Worm (Caenorhabditis elegans): ENCODE measurements around the gene F41E7.7.

DNA sequence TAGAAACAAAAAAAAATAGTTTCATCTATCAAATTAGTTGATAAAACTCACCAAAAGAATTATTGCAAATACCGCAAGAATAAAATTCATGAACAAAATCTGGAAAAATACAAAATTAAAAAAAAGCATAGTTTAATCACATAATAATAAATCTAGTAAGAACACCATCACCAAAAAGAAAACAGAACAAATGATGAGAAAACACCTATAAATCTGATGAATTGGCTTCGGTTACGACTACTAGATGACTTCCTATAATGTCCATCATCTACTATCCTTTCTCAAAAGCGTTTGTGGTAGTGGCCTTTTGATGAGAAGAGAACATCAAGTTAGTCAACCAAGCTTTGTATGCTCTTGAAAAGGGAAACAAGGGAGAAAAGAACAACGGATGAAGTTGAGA is 30.5 kb downstream of the F41E7.7 start, which contains the start of gene cut-5:
- TF ChIP-seq flt-1 (GFP tag; IDR thresholded peaks at IDR 0.05) (no peak), ets-7 (tag; optimal IDR thresholded peaks at IDR 0.05) (no peak), ama-1 (optimal IDR thresholded peaks at IDR 0.05) (no peak), pes-1 (GFP tag; IDR thresholded peaks at IDR 0.05) (no peak), scrt-1 (GFP tag; IDR thresholded peaks at IDR 0.05) (no peak), sea-1 (GFP tag; conservative IDR thresholded peaks at IDR 0.05) (no peak), aly-1 (tag; optimal IDR thresholded peaks at IDR 0.05) (no peak), ceh-13 (GFP tag; optimal IDR thresholded peaks at IDR 0.05) (no peak), tbx-37 (GFP tag; conservative IDR thresholded peaks at IDR 0.05) (no peak), tra-4 (tag; optimal IDR thresholded peaks at IDR 0.05) (no peak), B0310.2 (tag; optimal IDR thresholded peaks at IDR 0.05) (no peak), ceh-36 (tag; optimal IDR thresholded peaks at IDR 0.05) (no peak), F13C5.2 (tag; optimal IDR thresholded peaks at IDR 0.05) (no peak)
